In the genomic region with DNA sequence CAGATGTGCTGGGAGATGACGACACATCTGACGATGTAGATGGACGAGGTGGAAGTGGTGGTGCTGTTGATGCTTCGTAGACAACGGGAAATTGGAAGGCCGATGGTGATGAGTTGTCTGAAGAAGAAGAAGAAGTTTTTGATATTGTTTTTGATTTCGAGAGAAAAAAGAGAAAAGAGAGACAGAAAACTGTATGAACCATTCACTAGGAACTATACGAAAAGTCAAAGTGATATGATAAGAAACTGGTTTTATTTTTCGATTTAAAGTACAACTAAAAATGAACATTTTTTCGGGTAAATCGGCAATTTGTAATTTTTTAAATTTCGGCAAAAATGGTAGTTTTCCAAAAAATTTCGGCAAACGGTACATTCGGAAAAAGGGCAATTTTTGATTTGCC, we compare ENCODE assay signal across 2 worm cellular contexts.
TF ChIP-seq lines count a peak whose summit lies in the region.

No protein-coding gene starts in this region.

TF ChIP-seq in whole organism, L1 larva, 84 proteins besides CTCF, POLR2A, EP300 and RAD21:
- TF ChIP-seq fkh-10 (GFP tag; optimal IDR thresholded peaks at IDR 0.05; lab: Kevin White, UChicago) (no peak), nhr-85 (tag; lab: Kevin White, UChicago) (peak; percentile 53), blmp-1 (tag; optimal IDR thresholded peaks at IDR 0.05; lab: Kevin White, UChicago) (peak; percentile 75), xbp-1 (tag; optimal IDR thresholded peaks at IDR 0.05; lab: Kevin White, UChicago) (no peak), lin-14 (GFP tag; optimal IDR thresholded peaks at IDR 0.05; lab: Kevin White, UChicago) (peak; percentile 11), pag-3 (tag; optimal IDR thresholded peaks at IDR 0.05; lab: Kevin White, UChicago; ENCODE audit: borderline replicate concordance, insufficient read depth) (no peak), unc-130 (tag; optimal IDR thresholded peaks at IDR 0.05; lab: Kevin White, UChicago) (no peak), zag-1 (tag; optimal IDR thresholded peaks at IDR 0.05; lab: Kevin White, UChicago) (no peak), grh-1 (GFP tag; IDR thresholded peaks at IDR 0.05; lab: Robert Waterston, UW) (no peak), elt-3 (tag; optimal IDR thresholded peaks at IDR 0.05; lab: Kevin White, UChicago) (peak in 4 of 6 experiments; percentile 13 to 53 (median 29))

TF ChIP-seq in whole organism, L2 larva, 48 proteins besides CTCF, POLR2A, EP300 and RAD21:
- peak; percentile 57 for TF ChIP-seq blmp-1 (tag; optimal IDR thresholded peaks at IDR 0.05; lab: Kevin White, UChicago; ENCODE audit: insufficient read depth)
- TF ChIP-seq snpc-4 (tag; optimal IDR thresholded peaks at IDR 0.05; lab: Kevin White, UChicago): no peak

Comparison
In these comparisons a context has a peak if more than half of its experiments do, and no peak if none do; other contexts are left out.
1. Of the 22 proteins assayed by ChIP-seq in both whole organism, L1 larva and whole organism, L2 larva: peak only in whole organism, L1 larva: elt-3; only in whole organism, L2 larva: none; in both: blmp-1; in neither: 20.